Worm (Caenorhabditis elegans): ENCODE data around the gene Y39B6A.3.

Y39B6A.3 gene

ce11 chrV:19206911-19207310 is 17.1 kb upstream of the Y39B6A.3 start (continued):
- no peak for TF ChIP-seq lin-1 (GFP tag; IDR thresholded peaks at IDR 0.05)

- TF ChIP-seq ceh-20 (GFP tag; IDR thresholded peaks at IDR 0.05): peak; percentile 83
- TF ChIP-seq daf-16 (GFP tag; optimal IDR thresholded peaks at IDR 0.05): no peak
- peak; percentile 74 for TF ChIP-seq daf-16 (tag; optimal IDR thresholded peaks at IDR 0.05)
- peak; percentile 35 for TF ChIP-seq mes-2 (tag; optimal IDR thresholded peaks at IDR 0.05; ENCODE audit: poor library complexity, severe bottlenecking)
- no peak for TF ChIP-seq ctbp-1 (GFP tag; IDR thresholded peaks at IDR 0.05)
- TF ChIP-seq mxl-3 (GFP tag; optimal IDR thresholded peaks at IDR 0.05): peak; percentile 49
- 0 out of 2 replicates have a peak, but pooled peaks have one; percentile 18 for TF ChIP-seq lin-38 (GFP tag; IDR thresholded peaks at IDR 0.05)
- TF ChIP-seq dve-1 (tag; optimal IDR thresholded peaks at IDR 0.05; ENCODE audit: insufficient read depth): peak; percentile 72
- TF ChIP-seq unc-62 (GFP tag; optimal IDR thresholded peaks at IDR 0.05 in 1 of 2): no peak
- TF ChIP-seq unc-62 (tag; optimal IDR thresholded peaks at IDR 0.05): no peak
- peak in 1 of 2 experiments; percentile 2 for TF ChIP-seq hif-1 (tag; optimal IDR thresholded peaks at IDR 0.05)
- TF ChIP-seq ceh-62 (tag; optimal IDR thresholded peaks at IDR 0.05): no peak
- TF ChIP-seq lsy-2 (tag; optimal IDR thresholded peaks at IDR 0.05): peak in 1 of 2 experiments; percentile 13
- peak; percentile 77 for TF ChIP-seq nhr-28 (tag; optimal IDR thresholded peaks at IDR 0.05)
- no peak for TF ChIP-seq snpc-4 (tag; optimal IDR thresholded peaks at IDR 0.05)
- peak; percentile 82 for TF ChIP-seq tra-1 (GFP tag; IDR thresholded peaks at IDR 0.05)
- TF ChIP-seq hlh-11 (tag; optimal IDR thresholded peaks at IDR 0.05): peak; percentile 87
- TF ChIP-seq lin-1 (GFP tag; IDR thresholded peaks at IDR 0.05): 0 out of 2 replicates have a peak, but pooled peaks have one; percentile 54
- no peak for TF ChIP-seq arid-1 (GFP tag; conservative IDR thresholded peaks at IDR 0.05)
- TF ChIP-seq ztf-7 (tag; optimal IDR thresholded peaks at IDR 0.05): no peak
- TF ChIP-seq nhr-102 (tag; optimal IDR thresholded peaks at IDR 0.05): peak; percentile 2
- TF ChIP-seq pqm-1 (tag; optimal IDR thresholded peaks at IDR 0.05): peak; percentile 22
- peak; percentile 64 for TF ChIP-seq hlh-30 (tag; optimal IDR thresholded peaks at IDR 0.05; ENCODE audit: insufficient read depth)
- TF ChIP-seq mep-1 (tag; optimal IDR thresholded peaks at IDR 0.05): peak; percentile 6
- TF ChIP-seq mxl-2 (GFP tag; conservative IDR thresholded peaks at IDR 0.05): 0 out of 2 replicates have a peak, but pooled peaks have one; percentile 29
- peak in 1 of 2 experiments; percentile 65 for TF ChIP-seq mdl-1 (tag; optimal IDR thresholded peaks at IDR 0.05)
- TF ChIP-seq dmd-6 (GFP tag; IDR thresholded peaks at IDR 0.05): peak; percentile 88
- TF ChIP-seq nhr-77 (tag; optimal IDR thresholded peaks at IDR 0.05): peak; percentile 32
- TF ChIP-seq php-3 (GFP tag; IDR thresholded peaks at IDR 0.05): peak; percentile 99
- no peak for TF ChIP-seq R02D3.7 (tag; optimal IDR thresholded peaks at IDR 0.05)
- no peak for TF ChIP-seq ZK337.2 (GFP tag; IDR thresholded peaks at IDR 0.05)
These were observed 15.6 kb upstream of the Y39B6A.3 start for ce11 chrV:19205450-19205849.

- TF ChIP-seq zip-2 (tag; optimal IDR thresholded peaks at IDR 0.05) (no peak), R02D3.7 (tag; optimal IDR thresholded peaks at IDR 0.05) (no peak), dmd-6 (GFP tag; IDR thresholded peaks at IDR 0.05) (peak; percentile 45), dve-1 (tag; optimal IDR thresholded peaks at IDR 0.05; ENCODE audit: insufficient read depth) (peak; percentile 70), madf-5 (GFP tag; IDR thresholded peaks at IDR 0.05) (no peak), hif-1 (tag; optimal IDR thresholded peaks at IDR 0.05) (no peak), hlh-30 (tag; optimal IDR thresholded peaks at IDR 0.05; ENCODE audit: insufficient read depth) (peak; percentile 14), mep-1 (tag; optimal IDR thresholded peaks at IDR 0.05) (peak; percentile 15), nhr-77 (tag; optimal IDR thresholded peaks at IDR 0.05) (peak; percentile 28), mdl-1 (tag; optimal IDR thresholded peaks at IDR 0.05) (peak in 1 of 2 experiments; percentile 34), daf-16 (GFP tag; optimal IDR thresholded peaks at IDR 0.05) (no peak), daf-16 (tag; optimal IDR thresholded peaks at IDR 0.05) (peak; percentile 47), nhr-28 (tag; optimal IDR thresholded peaks at IDR 0.05) (peak; percentile 62), pqm-1 (tag; optimal IDR thresholded peaks at IDR 0.05) (peak; percentile 5), hlh-11 (tag; optimal IDR thresholded peaks at IDR 0.05) (peak; percentile 59), dmd-9 (GFP tag; IDR thresholded peaks at IDR 0.05) (no peak)
These were observed 13.5 kb upstream of the Y39B6A.3 start, which contains the start of gene Y39B6A.1 for ce11 chrV:19203299-19203698. TSS of gene Y39B6A.1 (minus strand) at chrV:19203607.

- TF ChIP-seq set-16 (GFP tag; IDR thresholded peaks at IDR 0.05) (peak; percentile 89), php-3 (GFP tag; IDR thresholded peaks at IDR 0.05) (0 out of 2 replicates have a peak, but pooled peaks have one; percentile 11), mdt-29 (GFP tag; IDR thresholded peaks at IDR 0.05) (no peak), nhr-237 (tag; optimal IDR thresholded peaks at IDR 0.05) (no peak)
These were observed 13.0 kb upstream of the Y39B6A.3 start for ce11 chrV:19202800-19203199.
